Fruit fly (Drosophila melanogaster): ENCODE measurements around the gene Hsp23.

The Hsp23 gene

dm6 chr3L:9422636-9423419 lies 41.1 kb downstream of the Hsp23 start, which contains the start of gene aay (continued):
- TF ChIP-seq dpn (GFP tag; optimal IDR thresholded peaks at IDR 0.05) (peak; percentile 98 to 99), CG14965 (GFP tag; optimal IDR thresholded peaks at IDR 0.05; ENCODE audit: borderline replicate concordance) (peak; percentile 81), CG2116 (GFP tag; optimal IDR thresholded peaks at IDR 0.05) (peak; percentile 91), Hsf (GFP tag; optimal IDR thresholded peaks at IDR 0.05) (peak; percentile 99), gsb (GFP tag; IDR thresholded peaks at IDR 0.05) (peak; percentile 96), CG8924 (tag; optimal IDR thresholded peaks at IDR 0.05) (peak; percentile 100), Ada2b (GFP tag; IDR thresholded peaks at IDR 0.05) (peak; percentile 98), D (optimal IDR thresholded peaks at IDR 0.05) (no peak), D (GFP tag; optimal IDR thresholded peaks at IDR 0.05) (peak; percentile 99), p53 (GFP tag; optimal IDR thresholded peaks at IDR 0.05) (peak; percentile 47), CG34224 (GFP tag; IDR thresholded peaks at IDR 0.05; ENCODE audit: partially characterized antibody) (peak; percentile 57; the same call in 2 of the 3 replicates), CG17829 (tag; optimal IDR thresholded peaks at IDR 0.05) (peak; percentile 99), CG6683 (GFP tag; optimal IDR thresholded peaks at IDR 0.05) (peak; percentile 97), ham (GFP tag; IDR thresholded peaks at IDR 0.05) (peak; percentile 92), Bgb (GFP tag; IDR thresholded peaks at IDR 0.05; ENCODE audit: partially characterized antibody) (peak; percentile 21; the same call in 1 of the 2 replicates), CG4820 (GFP tag; optimal IDR thresholded peaks at IDR 0.05) (peak; percentile 98), ems (GFP tag; optimal IDR thresholded peaks at IDR 0.05) (peak; percentile 98), CG7745 (tag; optimal IDR thresholded peaks at IDR 0.05) (peak; percentile 88), kay (GFP tag; optimal IDR thresholded peaks at IDR 0.05) (peak; percentile 98), rib (GFP tag; IDR thresholded peaks at IDR 0.05) (peak; percentile 97), cad (GFP tag; optimal IDR thresholded peaks at IDR 0.05) (no peak), ap (GFP tag; IDR thresholded peaks at IDR 0.05) (peak; percentile 97), Abd-B (GFP tag; optimal IDR thresholded peaks at IDR 0.05) (peak; percentile 99), CG2202 (tag; optimal IDR thresholded peaks at IDR 0.05) (peak; percentile 99), E2f1 (GFP tag; IDR thresholded peaks at IDR 0.05) (peak; percentile 98), fd102C (GFP tag; optimal IDR thresholded peaks at IDR 0.05) (peak; percentile 98), CG13123 (GFP tag; optimal IDR thresholded peaks at IDR 0.05) (peak; percentile 98), CG11398 (GFP tag; optimal IDR thresholded peaks at IDR 0.05) (peak; percentile 95), CG12236 (GFP tag; optimal IDR thresholded peaks at IDR 0.05) (peak; percentile 97), Ssrp (tag; optimal IDR thresholded peaks at IDR 0.05) (peak; percentile 99), CG12299 (tag; optimal IDR thresholded peaks at IDR 0.05) (peak; percentile 99), CG12659 (GFP tag; optimal IDR thresholded peaks at IDR 0.05) (peak; percentile 99), sisA (GFP tag; IDR thresholded peaks at IDR 0.05) (peak; percentile 98), CG14050 (GFP tag; IDR thresholded peaks at IDR 0.05) (peak; percentile 97), run (tag; optimal IDR thresholded peaks at IDR 0.05) (peak; percentile 99), jing (GFP tag; optimal IDR thresholded peaks at IDR 0.05) (peak; percentile 97), E2f2 (GFP tag; IDR thresholded peaks at IDR 0.05) (peak; percentile 87), CG13287 (GFP tag; IDR thresholded peaks at IDR 0.05; ENCODE audit: partially characterized antibody) (peak; percentile 63), Mes4 (GFP tag; optimal IDR thresholded peaks at IDR 0.05) (peak; percentile 98), zfh1 (GFP tag; IDR thresholded peaks at IDR 0.05) (peak; percentile 99), ATbp (GFP tag; optimal IDR thresholded peaks at IDR 0.05) (peak; percentile 99), Trl (optimal IDR thresholded peaks at IDR 0.05) (peak; percentile 60 to 80), Trl (GFP tag; optimal IDR thresholded peaks at IDR 0.05) (peak; percentile 95), BtbVII (GFP tag; optimal IDR thresholded peaks at IDR 0.05) (peak; percentile 99), Hmr (GFP tag; optimal IDR thresholded peaks at IDR 0.05) (peak; percentile 99), CG15696 (tag; optimal IDR thresholded peaks at IDR 0.05) (peak; percentile 99), CG17359 (tag; optimal IDR thresholded peaks at IDR 0.05) (peak; percentile 99), lbe (GFP tag; optimal IDR thresholded peaks at IDR 0.05) (peak; percentile 97), CG9817 (tag; optimal IDR thresholded peaks at IDR 0.05) (peak; percentile 98)

All from whole organism, embryonic.